Fruit fly (Drosophila melanogaster) whole organism, embryonic: ENCODE data around the gene CG33641.

ENCODE experiments used
- Awh ChIP-seq: fragments of 200-800 bp; sonication (Bioruptor generic); IDR thresholded peaks from 2 replicates; pipeline ENCODE4, ENCODE4 v1.3.6; 2022; ENCODE audit warnings: missing biosample characterization, missing genetic modification characterization
- Bdp1 ChIP-seq: fragments of 200-800 bp; sonication (Bioruptor generic); optimal IDR thresholded peaks from 3 replicates; lab custom pipeline; 2016; ENCODE audit warnings: missing biosample characterization, missing genetic modification characterization
- Bgb ChIP-seq: fragments of 200-800 bp; sonication (Bioruptor generic); IDR thresholded peaks from 2 replicates; pipeline ENCODE4 v1.3.6; 2022; ENCODE audit warnings: missing biosample characterization, missing genetic modification characterization; ENCODE audit not compliant: partially characterized antibody
- CG14860 ChIP-seq: fragments of 200-800 bp; sonication (Bioruptor generic); IDR thresholded peaks from 3 replicates; pipeline ENCODE4 v1.3.6; 2022; ENCODE audit warnings: missing biosample characterization, missing genetic modification characterization; ENCODE audit not compliant: partially characterized antibody
- CG15696 ChIP-seq: fragments of 200-800 bp; sonication (Bioruptor generic); optimal IDR thresholded peaks from 2 replicates; lab custom pipeline; 2019; ENCODE audit warnings: missing biosample characterization, mild to moderate bottlenecking, missing genetic modification characterization, moderate library complexity
- CG1602 ChIP-seq: fragments of 200-800 bp; sonication (Bioruptor generic); optimal IDR thresholded peaks from 3 replicates; lab custom pipeline; 2016; ENCODE audit warnings: missing biosample characterization, missing genetic modification characterization
- CG1603 ChIP-seq: fragments of 200-800 bp; sonication (Bioruptor generic); optimal IDR thresholded peaks from 2 replicates; lab custom pipeline; 2019; ENCODE audit warnings: missing biosample characterization, mild to moderate bottlenecking, missing genetic modification characterization, moderate library complexity
- CG17612 ChIP-seq: fragments of 200-800 bp; sonication (Bioruptor generic); IDR thresholded peaks from 2 replicates; pipeline ENCODE4 v1.3.6; 2022; ENCODE audit warnings: missing biosample characterization, missing genetic modification characterization
- CG1832 ChIP-seq: fragments of 200-800 bp; sonication (Bioruptor generic); optimal IDR thresholded peaks from 2 replicates; lab custom pipeline; 2017; ENCODE audit warnings: missing biosample characterization, mild to moderate bottlenecking, missing genetic modification characterization, inconsistent platforms
- CG30431 ChIP-seq: fragments of 200-800 bp; sonication (Bioruptor generic); optimal IDR thresholded peaks from 2 replicates; lab custom pipeline; 2017; ENCODE audit warnings: missing biosample characterization, missing genetic modification characterization
- CG31388 ChIP-seq: fragments of 200-800 bp; sonication (Bioruptor generic); optimal IDR thresholded peaks from 2 replicates; lab custom pipeline; 2016; ENCODE audit warnings: missing biosample characterization, missing genetic modification characterization
- CG34224 ChIP-seq: fragments of 200-800 bp; sonication (Bioruptor generic); IDR thresholded peaks from 3 replicates; pipeline ENCODE4 v1.3.6; 2022; ENCODE audit warnings: missing biosample characterization, missing genetic modification characterization; ENCODE audit not compliant: partially characterized antibody
- CG42726 ChIP-seq: fragments of 200-800 bp; sonication (Bioruptor generic); IDR thresholded peaks from 2 replicates; pipeline ENCODE4 v1.3.6; 2022; ENCODE audit warnings: missing biosample characterization, missing genetic modification characterization; ENCODE audit not compliant: partially characterized antibody
- CG4424 ChIP-seq: fragments of 200-800 bp; sonication (Bioruptor generic); optimal IDR thresholded peaks from 3 replicates; lab custom pipeline; 2016; ENCODE audit warnings: missing biosample characterization, missing genetic modification characterization
- CG6791 ChIP-seq: fragments of 200-800 bp; sonication (Bioruptor generic); IDR thresholded peaks from 3 replicates; pipeline ENCODE4 v1.3.6; 2022; ENCODE audit warnings: missing biosample characterization, missing genetic modification characterization; ENCODE audit not compliant: partially characterized antibody
- CG8765 ChIP-seq: fragments of 200-800 bp; sonication (Bioruptor generic); IDR thresholded peaks from 2 replicates; pipeline ENCODE4 v1.3.6; 2022; ENCODE audit warnings: missing biosample characterization, missing genetic modification characterization
- CG9437 ChIP-seq: fragments of 200-800 bp; sonication (Bioruptor generic); optimal IDR thresholded peaks from 2 replicates; lab custom pipeline; 2018; ENCODE audit warnings: missing biosample characterization, mild to moderate bottlenecking, missing genetic modification characterization
- Chrac-16 ChIP-seq: fragments of 200-800 bp; sonication (Bioruptor generic); optimal IDR thresholded peaks from 3 replicates; lab custom pipeline; 2016; ENCODE audit warnings: missing biosample characterization, missing genetic modification characterization
- Dip2 ChIP-seq: fragments of 200-800 bp; sonication (Bioruptor generic); IDR thresholded peaks from 2 replicates; pipeline ENCODE4 v1.3.6; 2022; ENCODE audit warnings: missing biosample characterization, missing genetic modification characterization
- Ets65A ChIP-seq: fragments of 200-800 bp; sonication (Bioruptor generic); peaks from one replicate; lab custom pipeline; 2016; ENCODE audit warnings: missing biosample characterization, missing genetic modification characterization
- H15 ChIP-seq: fragments of 200-800 bp; sonication (Bioruptor generic); IDR thresholded peaks from 3 replicates; pipeline ENCODE4 v1.3.6; 2022; ENCODE audit warnings: missing biosample characterization, missing genetic modification characterization
- Kr ChIP-seq: fragments of 200-800 bp; sonication (Bioruptor generic); optimal IDR thresholded peaks from 2 replicates; lab custom pipeline; 2017; ENCODE audit warnings: missing biosample characterization, mild to moderate bottlenecking, missing genetic modification characterization
- Med ChIP-seq: fragments of 200-800 bp; sonication (Bioruptor generic); peaks from one replicate; lab custom pipeline; 2016; ENCODE audit warnings: missing biosample characterization, missing genetic modification characterization, mild to moderate bottlenecking, inconsistent platforms, moderate library complexity
- Pdp1 ChIP-seq, 2 experiments: fragments of 200-800 bp; sonication (Bioruptor generic); optimal IDR thresholded peaks; 3 replicates each; lab custom pipeline; 2016; ENCODE audit warnings: missing biosample characterization in 2 of 2, missing genetic modification characterization in 2 of 2, mild to moderate bottlenecking in 1 of 2, moderate library complexity in 1 of 2
- YL-1 ChIP-seq: fragments of 200-800 bp; sonication (Bioruptor generic); optimal IDR thresholded peaks from 3 replicates; lab custom pipeline; 2017; ENCODE audit warnings: missing biosample characterization, mild to moderate bottlenecking, missing genetic modification characterization
- amos ChIP-seq: fragments of 200-800 bp; sonication (Bioruptor generic); IDR thresholded peaks from 2 replicates; pipeline ENCODE4 v1.3.6; 2022; ENCODE audit warnings: missing biosample characterization, missing genetic modification characterization; ENCODE audit not compliant: partially characterized antibody
- ap ChIP-seq: fragments of 200-800 bp; sonication (Bioruptor generic); IDR thresholded peaks from 2 replicates; pipeline ENCODE4 v1.3.6; 2022; ENCODE audit warnings: missing biosample characterization, missing genetic modification characterization
- bowl ChIP-seq: fragments of 200-800 bp; sonication (Bioruptor generic); IDR thresholded peaks from 2 replicates; pipeline ENCODE4 v1.3.6; 2022; ENCODE audit warnings: missing biosample characterization, missing genetic modification characterization
- br ChIP-seq: fragments of >200 bp; optimal IDR thresholded peaks from 2 replicates; lab custom pipeline; 2017
- chinmo ChIP-seq: fragments of 200-800 bp; sonication (Bioruptor generic); IDR thresholded peaks from 4 replicates; pipeline ENCODE4 v1.3.6; 2022; ENCODE audit warnings: missing biosample characterization, missing genetic modification characterization; ENCODE audit not compliant: partially characterized antibody
- chn ChIP-seq: fragments of 200-800 bp; sonication (Bioruptor generic); optimal IDR thresholded peaks from 2 replicates; lab custom pipeline; 2016; ENCODE audit warnings: missing biosample characterization, missing genetic modification characterization
- corto ChIP-seq: fragments of 200-800 bp; sonication (Bioruptor generic); optimal IDR thresholded peaks from 2 replicates; lab custom pipeline; 2016; ENCODE audit warnings: missing biosample characterization, mild to moderate bottlenecking, missing genetic modification characterization, moderate library complexity
- dmrt99B ChIP-seq: fragments of 200-800 bp; sonication (Bioruptor generic); optimal IDR thresholded peaks from 2 replicates; lab custom pipeline; 2018; ENCODE audit warnings: missing biosample characterization, mild to moderate bottlenecking, missing genetic modification characterization, moderate library complexity
- dysf ChIP-seq: fragments of 200-800 bp; sonication (Bioruptor generic); IDR thresholded peaks from 3 replicates; pipeline ENCODE4 v1.3.6; 2022; ENCODE audit warnings: missing biosample characterization, missing genetic modification characterization
- eve ChIP-seq, 2 experiments: fragments of >200 bp; optimal IDR thresholded peaks; 2 replicates each; lab custom pipeline; 2017; ENCODE audit warnings: missing biosample characterization in 2 of 2, missing genetic modification characterization in 2 of 2
- gt ChIP-seq: fragments of 200-800 bp; sonication (Bioruptor generic); IDR thresholded peaks from 2 replicates; pipeline ENCODE4 v1.3.6; 2022; ENCODE audit warnings: missing biosample characterization, missing genetic modification characterization
- hb ChIP-seq: fragments of 200-800 bp; sonication (Bioruptor generic); IDR thresholded peaks from 3 replicates; pipeline ENCODE4 v1.3.6; 2022; ENCODE audit warnings: missing biosample characterization, missing genetic modification characterization; ENCODE audit not compliant: partially characterized antibody
- hkb ChIP-seq, 2 experiments: fragments of 200-800 bp in 1 of 2; fragments of >200 bp in 1 of 2; sonication (Bioruptor generic) in 1 of 2; IDR thresholded peaks in 1 of 2; optimal IDR thresholded peaks in 1 of 2; 2 replicates each; pipeline versions ENCODE4 v1.3.6 to Lab custom; 2017 to 2022; ENCODE audit warnings: missing biosample characterization in 1 of 2, missing genetic modification characterization in 1 of 2
- knrl ChIP-seq: fragments of 200-800 bp; sonication (Bioruptor generic); IDR thresholded peaks from 3 replicates; pipeline ENCODE4 v1.3.6; 2022; ENCODE audit warnings: missing biosample characterization, missing genetic modification characterization; ENCODE audit not compliant: partially characterized antibody
- mld ChIP-seq: fragments of 200-800 bp; sonication (Bioruptor generic); IDR thresholded peaks from 3 replicates; pipeline ENCODE4 v1.3.6; 2022; ENCODE audit warnings: missing biosample characterization, missing genetic modification characterization; ENCODE audit not compliant: partially characterized antibody
- peb ChIP-seq: fragments of 200-800 bp; sonication (Bioruptor generic); IDR thresholded peaks from 2 replicates; pipeline ENCODE4 v1.3.6; 2022; ENCODE audit warnings: missing biosample characterization, missing genetic modification characterization
- phol ChIP-seq: fragments of 200-800 bp; sonication (Bioruptor generic); optimal IDR thresholded peaks from 3 replicates; lab custom pipeline; 2018; ENCODE audit warnings: missing biosample characterization, mild to moderate bottlenecking, missing genetic modification characterization, moderate library complexity
- pzg ChIP-seq: fragments of 200-800 bp; sonication (Bioruptor generic); optimal IDR thresholded peaks from 3 replicates; lab custom pipeline; 2018; ENCODE audit warnings: missing biosample characterization, mild to moderate bottlenecking, missing genetic modification characterization, moderate library complexity
- scrt ChIP-seq: fragments of 200-800 bp; sonication (Bioruptor generic); optimal IDR thresholded peaks from 2 replicates; lab custom pipeline; 2018; ENCODE audit warnings: missing biosample characterization, mild to moderate bottlenecking, missing genetic modification characterization, moderate library complexity
- sug ChIP-seq: fragments of 200-800 bp; optimal IDR thresholded peaks from 2 replicates; lab custom pipeline; 2019; ENCODE audit warnings: missing biosample characterization, mild to moderate bottlenecking, missing genetic modification characterization, moderate library complexity
- trem ChIP-seq: fragments of 200-800 bp; optimal IDR thresholded peaks from 3 replicates; lab custom pipeline; 2019; ENCODE audit warnings: missing biosample characterization, mild to moderate bottlenecking, missing genetic modification characterization, moderate library complexity
- twi ChIP-seq: fragments of 200-800 bp; optimal IDR thresholded peaks from 2 replicates; lab custom pipeline; 2019; ENCODE audit warnings: missing biosample characterization, mild to moderate bottlenecking, missing genetic modification characterization, moderate library complexity

CG33641 gene

DNA sequence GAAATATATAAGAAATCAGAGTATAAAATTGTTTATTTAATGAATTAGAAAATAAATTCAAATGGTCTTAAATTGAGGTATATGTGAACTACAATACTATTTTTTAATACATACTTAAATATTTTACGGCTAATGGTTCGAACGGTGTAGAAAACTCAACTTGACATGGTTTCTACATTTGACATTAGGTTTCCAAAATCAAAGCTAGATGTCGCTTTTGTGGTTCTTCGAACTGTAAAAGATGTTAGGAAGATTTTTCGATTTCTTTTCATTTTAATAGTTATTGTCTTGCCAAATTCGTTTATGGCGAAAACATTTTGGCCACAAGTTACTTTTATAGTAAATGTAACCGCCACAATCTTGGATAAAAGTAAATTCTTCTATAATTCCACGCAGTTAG is 28.4 kb upstream of the CG33641 start (continued):
- TF ChIP-seq CG6791 (GFP tag; lab: Robert Waterston, UW) (peak; percentile 59; the same call in 1 of the 3 replicates), CG30431 (GFP tag; lab: Kevin White, UChicago) (no peak), Awh (GFP tag; lab: Robert Waterston, UW) (no peak), Chrac-16 (GFP tag; lab: Kevin White, UChicago) (no peak), hb (GFP tag; lab: Robert Waterston, UW) (peak; percentile 53; the same call in 1 of the 3 replicates), Bdp1 (GFP tag; lab: Kevin White, UChicago) (no peak), H15 (GFP tag; lab: Robert Waterston, UW) (no peak), CG42726 (GFP tag; lab: Robert Waterston, UW) (peak; percentile 80), twi (tag; lab: Kevin White, UChicago) (no peak), dmrt99B (tag; lab: Kevin White, UChicago) (no peak), sug (tag; lab: Kevin White, UChicago) (no peak), pzg (GFP tag; lab: Kevin White, UChicago) (no peak), YL-1 (GFP tag; lab: Kevin White, UChicago) (no peak), phol (tag; lab: Kevin White, UChicago) (no peak), eve (GFP tag; optimal IDR thresholded peaks at IDR 0.05; lab: Kevin White, UChicago) (no peak), amos (peak; percentile 70), Dip2 (GFP tag; lab: Robert Waterston, UW) (peak; percentile 92)

dm6 chr2L:13509533-13510240 is 19.2 kb upstream of the CG33641 start:
- no peak for TF ChIP-seq trem (tag; lab: Kevin White, UChicago)
- TF ChIP-seq CG1602 (GFP tag; lab: Kevin White, UChicago): no peak
- peak; percentile 66 for TF ChIP-seq Ets65A (GFP tag; lab: Kevin White, UChicago)
- TF ChIP-seq scrt: no peak
- peak; percentile 11 for TF ChIP-seq CG1832 (GFP tag; lab: Kevin White, UChicago)
- no peak for TF ChIP-seq ap (GFP tag; lab: Robert Waterston, UW)
- no peak for TF ChIP-seq gt (GFP tag; lab: Robert Waterston, UW)
- TF ChIP-seq CG31388 (GFP tag; lab: Kevin White, UChicago): no peak
- TF ChIP-seq Bgb (GFP tag; lab: Robert Waterston, UW): no peak
- TF ChIP-seq dysf (GFP tag; lab: Robert Waterston, UW): 0 out of 3 replicates have a peak, but pooled peaks have one; percentile 15
- peak; percentile 60 for TF ChIP-seq Med
- no peak for TF ChIP-seq bowl (GFP tag; lab: Robert Waterston, UW)
- TF ChIP-seq CG14860 (GFP tag; lab: Robert Waterston, UW): no peak
- no peak for TF ChIP-seq CG9437
- TF ChIP-seq corto (GFP tag; lab: Kevin White, UChicago): no peak
- 0 out of 3 replicates have a peak, but pooled peaks have one; percentile 18 for TF ChIP-seq knrl (GFP tag; lab: Robert Waterston, UW)
- peak in 1 of 2 experiments; percentile 15 for TF ChIP-seq Pdp1 (GFP tag; optimal IDR thresholded peaks at IDR 0.05; lab: Kevin White, UChicago)
- TF ChIP-seq CG8765 (GFP tag; lab: Robert Waterston, UW): no peak
- no peak for TF ChIP-seq peb (GFP tag; lab: Robert Waterston, UW)
- no peak for TF ChIP-seq CG4424 (GFP tag; lab: Kevin White, UChicago)
- TF ChIP-seq CG34224 (GFP tag; lab: Robert Waterston, UW): no peak
- TF ChIP-seq CG15696 (tag; lab: Kevin White, UChicago): no peak
- TF ChIP-seq Kr (GFP tag; lab: Kevin White, UChicago): no peak
- no peak for TF ChIP-seq chn (GFP tag; lab: Kevin White, UChicago)
- 0 out of 4 replicates have a peak, but pooled peaks have one; percentile 13 for TF ChIP-seq chinmo
- TF ChIP-seq CG1603 (tag; lab: Kevin White, UChicago): no peak
- TF ChIP-seq mld: 0 out of 3 replicates have a peak, but pooled peaks have one; percentile 45
- no peak for TF ChIP-seq br (lab: Kevin White, UChicago)
- TF ChIP-seq CG17612 (GFP tag; lab: Robert Waterston, UW): no peak
- no peak for TF ChIP-seq hkb (optimal IDR thresholded peaks at IDR 0.05; lab: Kevin White, UChicago)
- TF ChIP-seq hkb (GFP tag; IDR thresholded peaks at IDR 0.05; lab: Robert Waterston, UW): no peak
